Fruit fly (Drosophila melanogaster) whole organism, embryonic: ENCODE results near the gene CG7991.

ENCODE experiments used
- Antp ChIP-seq: fragments of 200-800 bp; sonication (Bioruptor generic); optimal IDR thresholded peaks from 3 replicates; lab custom pipeline; 2016; ENCODE audit warnings: missing biosample characterization, missing genetic modification characterization
- Awh ChIP-seq: fragments of 200-800 bp; sonication (Bioruptor generic); IDR thresholded peaks from 2 replicates; pipeline ENCODE4, ENCODE4 v1.3.6; 2022; ENCODE audit warnings: missing biosample characterization, missing genetic modification characterization
- Blimp-1 ChIP-seq: fragments of 200-800 bp; sonication (Bioruptor generic); optimal IDR thresholded peaks from 3 replicates; lab custom pipeline; 2018; ENCODE audit warnings: missing biosample characterization, missing genetic modification characterization, mild to moderate bottlenecking, moderate library complexity, missing genetic modification reagents
- CG15073 ChIP-seq: fragments of 200-800 bp; sonication (Bioruptor generic); optimal IDR thresholded peaks from 2 replicates; lab custom pipeline; 2016; ENCODE audit warnings: missing biosample characterization, missing genetic modification characterization
- CG16779 ChIP-seq: fragments of 200-800 bp; sonication (Bioruptor generic); IDR thresholded peaks from 2 replicates; pipeline ENCODE4 v1.3.6; 2022; ENCODE audit warnings: missing biosample characterization, missing genetic modification characterization
- CG17829 ChIP-seq: fragments of 200-800 bp; optimal IDR thresholded peaks from 2 replicates; lab custom pipeline; 2019; ENCODE audit warnings: missing biosample characterization, mild to moderate bottlenecking, missing genetic modification characterization, moderate library complexity
- CG17912 ChIP-seq: fragments of 200-800 bp; sonication (Bioruptor generic); optimal IDR thresholded peaks from 2 replicates; lab custom pipeline; 2018; ENCODE audit warnings: missing biosample characterization, mild to moderate bottlenecking, missing genetic modification characterization
- CG2199 ChIP-seq: fragments of 200-800 bp; sonication (Bioruptor generic); IDR thresholded peaks from 3 replicates; pipeline ENCODE4 v1.3.6; 2022; ENCODE audit warnings: missing biosample characterization, missing genetic modification characterization
- CG2678 ChIP-seq: fragments of 200-800 bp; sonication (Bioruptor generic); optimal IDR thresholded peaks from 3 replicates; lab custom pipeline; 2019; ENCODE audit warnings: missing biosample characterization, mild to moderate bottlenecking, missing genetic modification characterization, moderate library complexity
- CG31224 ChIP-seq: fragments of 200-800 bp; sonication (Bioruptor generic); IDR thresholded peaks from 2 replicates; pipeline ENCODE4 v1.3.6; 2022; ENCODE audit warnings: missing biosample characterization, missing genetic modification characterization
- CG3726 ChIP-seq: fragments of 200-800 bp; sonication (Bioruptor generic); IDR thresholded peaks from 3 replicates; pipeline ENCODE4, ENCODE4 v1.3.6; 2022; ENCODE audit warnings: missing biosample characterization, missing genetic modification characterization
- CG4617 ChIP-seq: fragments of 200-800 bp; sonication (Bioruptor generic); optimal IDR thresholded peaks from 3 replicates; lab custom pipeline; 2016; ENCODE audit warnings: missing biosample characterization, missing genetic modification characterization, borderline replicate concordance
- CG4707 ChIP-seq: fragments of 200-800 bp; sonication (Bioruptor generic); optimal IDR thresholded peaks from 2 replicates; lab custom pipeline; 2018; ENCODE audit warnings: missing biosample characterization, mild to moderate bottlenecking, missing genetic modification characterization, moderate library complexity
- CG4854 ChIP-seq: fragments of 200-800 bp; sonication (Bioruptor generic); optimal IDR thresholded peaks from 2 replicates; lab custom pipeline; 2016; ENCODE audit warnings: missing biosample characterization, missing genetic modification characterization, inconsistent platforms
- CG5180 ChIP-seq: fragments of 200-800 bp; sonication (Bioruptor generic); optimal IDR thresholded peaks from 3 replicates; lab custom pipeline; 2017; ENCODE audit warnings: missing biosample characterization, missing genetic modification characterization, mild to moderate bottlenecking, moderate library complexity, missing genetic modification reagents
- CG7357 ChIP-seq: fragments of 200-800 bp; sonication (Bioruptor generic); IDR thresholded peaks from 3 replicates; pipeline ENCODE4 v1.3.6; 2022; ENCODE audit warnings: missing biosample characterization, missing genetic modification characterization
- CG7839 ChIP-seq: fragments of 200-800 bp; sonication (Bioruptor generic); optimal IDR thresholded peaks from 3 replicates; lab custom pipeline; 2018; ENCODE audit warnings: missing biosample characterization, mild to moderate bottlenecking, missing genetic modification characterization, moderate library complexity
- CG8290 ChIP-seq, 3 experiments: fragments of 200-800 bp; sonication (Bioruptor generic); optimal IDR thresholded peaks; 2 replicates each; lab custom pipeline; 2016 to 2019; ENCODE audit warnings: missing biosample characterization in 3 of 3, missing genetic modification characterization in 3 of 3, mild to moderate bottlenecking in 2 of 3, moderate library complexity in 1 of 3
- Chrac-16 ChIP-seq: fragments of 200-800 bp; sonication (Bioruptor generic); optimal IDR thresholded peaks from 3 replicates; lab custom pipeline; 2016; ENCODE audit warnings: missing biosample characterization, missing genetic modification characterization
- CoRest ChIP-seq: fragments of 200-800 bp; sonication (Bioruptor generic); optimal IDR thresholded peaks from 3 replicates; lab custom pipeline; 2018; ENCODE audit warnings: missing biosample characterization, mild to moderate bottlenecking, missing genetic modification characterization, moderate library complexity
- D ChIP-seq, 2 experiments: fragments of 200-800 bp in 1 of 2; fragments of >200 bp in 1 of 2; sonication (Bioruptor generic) in 1 of 2; optimal IDR thresholded peaks; 2 replicates in 1 of 2; 3 replicates in 1 of 2; lab custom pipeline; 2017; ENCODE audit warnings: mild to moderate bottlenecking in 1 of 2, missing biosample characterization in 1 of 2, missing genetic modification characterization in 1 of 2, missing genetic modification reagents in 1 of 2
- Dbx ChIP-seq: fragments of 200-800 bp; sonication (Bioruptor generic); IDR thresholded peaks from 3 replicates; pipeline ENCODE4 v1.3.6; 2022; ENCODE audit warnings: missing biosample characterization, missing genetic modification characterization
- Dfd ChIP-seq, 2 experiments: fragments of >200 bp; optimal IDR thresholded peaks; 2 replicates each; lab custom pipeline; 2017; ENCODE audit warnings: missing biosample characterization in 2 of 2, missing genetic modification characterization in 2 of 2
- Eip74EF ChIP-seq, 2 experiments: fragments of 200-800 bp in 1 of 2; fragments of >200 bp in 1 of 2; sonication (Bioruptor generic) in 1 of 2; optimal IDR thresholded peaks; 2 replicates each; lab custom pipeline; 2017 to 2019; ENCODE audit warnings: missing biosample characterization in 2 of 2, missing genetic modification characterization in 2 of 2, mild to moderate bottlenecking in 1 of 2, moderate library complexity in 1 of 2
- Hey ChIP-seq: fragments of 200-800 bp; sonication (Bioruptor generic); optimal IDR thresholded peaks from 3 replicates; lab custom pipeline; 2018; ENCODE audit warnings: missing biosample characterization, mild to moderate bottlenecking, missing genetic modification characterization
- Nf-YA ChIP-seq: fragments of 200-800 bp; sonication (Bioruptor generic); IDR thresholded peaks from 2 replicates; pipeline ENCODE4 v1.3.6; 2022; ENCODE audit warnings: missing biosample characterization, missing genetic modification characterization
- Poxn ChIP-seq: fragments of 200-800 bp; sonication (Bioruptor generic); IDR thresholded peaks from 2 replicates; pipeline ENCODE4 v1.3.6; 2022; ENCODE audit warnings: missing biosample characterization, missing genetic modification characterization
- ara ChIP-seq: fragments of 200-800 bp; sonication (Bioruptor generic); IDR thresholded peaks from 2 replicates; pipeline ENCODE4 v1.3.6; 2022; ENCODE audit warnings: missing biosample characterization, missing genetic modification characterization
- crp ChIP-seq, 2 experiments: fragments of 200-800 bp; sonication (Bioruptor generic); optimal IDR thresholded peaks; 2 replicates in 1 of 2; 3 replicates in 1 of 2; lab custom pipeline; 2017; ENCODE audit warnings: missing biosample characterization in 2 of 2, missing genetic modification characterization in 2 of 2, mild to moderate bottlenecking in 1 of 2, moderate library complexity in 1 of 2
- dimm ChIP-seq: fragments of 200-800 bp; sonication (Bioruptor generic); IDR thresholded peaks from 2 replicates; pipeline ENCODE4 v1.3.6; 2022; ENCODE audit warnings: missing biosample characterization, missing genetic modification characterization
- dmrt99B ChIP-seq: fragments of 200-800 bp; sonication (Bioruptor generic); optimal IDR thresholded peaks from 2 replicates; lab custom pipeline; 2018; ENCODE audit warnings: missing biosample characterization, mild to moderate bottlenecking, missing genetic modification characterization, moderate library complexity
- esg ChIP-seq: fragments of 200-800 bp; sonication (Bioruptor generic); conservative IDR thresholded peaks from 2 replicates; pipeline ENCODE4 v1.3.6; 2022; ENCODE audit warnings: missing biosample characterization, missing genetic modification characterization
- grn ChIP-seq: fragments of 200-800 bp; sonication (Bioruptor generic); optimal IDR thresholded peaks from 3 replicates; lab custom pipeline; 2017; ENCODE audit warnings: missing biosample characterization, missing genetic modification characterization
- ind ChIP-seq: fragments of 200-800 bp; sonication (Bioruptor generic); optimal IDR thresholded peaks from 3 replicates; lab custom pipeline; 2016; ENCODE audit warnings: missing biosample characterization, missing genetic modification characterization
- jigr1 ChIP-seq: fragments of 200-800 bp; sonication (Bioruptor generic); IDR thresholded peaks from 3 replicates; pipeline ENCODE4 v1.3.6; 2022; ENCODE audit warnings: missing biosample characterization, missing genetic modification characterization
- jumu ChIP-seq: fragments of 200-800 bp; sonication (Bioruptor generic); optimal IDR thresholded peaks from 3 replicates; lab custom pipeline; 2016; ENCODE audit warnings: missing biosample characterization, missing genetic modification characterization
- pb ChIP-seq: fragments of 200-800 bp; sonication (Bioruptor generic); optimal IDR thresholded peaks from 3 replicates; lab custom pipeline; 2016; ENCODE audit warnings: missing biosample characterization, missing genetic modification characterization
- pita ChIP-seq: fragments of 200-800 bp; sonication (Bioruptor generic); optimal IDR thresholded peaks from 2 replicates; lab custom pipeline; 2017; ENCODE audit warnings: missing biosample characterization, mild to moderate bottlenecking, missing genetic modification characterization
- pnt ChIP-seq: fragments of 200-800 bp; sonication (Bioruptor generic); optimal IDR thresholded peaks from 3 replicates; lab custom pipeline; 2016; ENCODE audit warnings: missing biosample characterization, missing genetic modification characterization
- pum ChIP-seq: fragments of 200-800 bp; sonication (Bioruptor generic); optimal IDR thresholded peaks from 2 replicates; lab custom pipeline; 2016; ENCODE audit warnings: missing biosample characterization, missing genetic modification characterization
- repo ChIP-seq: fragments of 200-800 bp; sonication (Bioruptor generic); optimal IDR thresholded peaks from 2 replicates; lab custom pipeline; 2016; ENCODE audit warnings: missing biosample characterization, missing genetic modification characterization
- run ChIP-seq: fragments of 200-800 bp; sonication (Bioruptor generic); optimal IDR thresholded peaks from 3 replicates; lab custom pipeline; 2018; ENCODE audit warnings: missing biosample characterization, mild to moderate bottlenecking, missing genetic modification characterization
- sc ChIP-seq, 3 experiments: fragments of >200 bp in 2 of 3; fragments of 200-800 bp in 1 of 3; sonication (Bioruptor generic) in 1 of 3; optimal IDR thresholded peaks; 2 replicates in 2 of 3; 3 replicates in 1 of 3; lab custom pipeline; 2017; ENCODE audit warnings: mild to moderate bottlenecking in 1 of 3, missing biosample characterization in 1 of 3, missing genetic modification characterization in 1 of 3, missing genetic modification reagents in 1 of 3
- so ChIP-seq: fragments of 200-800 bp; sonication (Bioruptor generic); IDR thresholded peaks from 3 replicates; pipeline ENCODE4 v1.3.6; 2022; ENCODE audit warnings: missing biosample characterization, missing genetic modification characterization
- tna ChIP-seq: fragments of 200-800 bp; sonication (Bioruptor generic); IDR thresholded peaks from 2 replicates; pipeline ENCODE4 v1.3.6; 2022; ENCODE audit warnings: missing biosample characterization, missing genetic modification characterization; ENCODE audit not compliant: partially characterized antibody
- toy ChIP-seq: fragments of 200-800 bp; sonication (Bioruptor generic); IDR thresholded peaks from 2 replicates; pipeline ENCODE4 v1.3.6; 2022; ENCODE audit warnings: missing biosample characterization, missing genetic modification characterization
- tx ChIP-seq: fragments of 200-800 bp; sonication (Bioruptor generic); optimal IDR thresholded peaks from 2 replicates; lab custom pipeline; 2016; ENCODE audit warnings: missing biosample characterization, missing genetic modification characterization
- zfh2 ChIP-seq: fragments of 200-800 bp; sonication (Bioruptor generic); optimal IDR thresholded peaks from 2 replicates; lab custom pipeline; 2016; ENCODE audit warnings: missing biosample characterization, missing genetic modification characterization

CG7991 gene

dm6 chr3L:1639185-1639812 is 35.2 kb upstream of the CG7991 start, which contains the start of the genes Mettl2 and Bgb (continued):
- TF ChIP-seq dmrt99B (tag; lab: Kevin White, UChicago) = no peak
- TF ChIP-seq grn (GFP tag; lab: Kevin White, UChicago) = no peak
- TF ChIP-seq Antp (GFP tag; lab: Kevin White, UChicago) = peak; percentile 87
- TF ChIP-seq CG7839 (tag; lab: Kevin White, UChicago) = peak; percentile 84
- peak; percentile 84 for TF ChIP-seq jumu (GFP tag; lab: Kevin White, UChicago)
- TF ChIP-seq CG8290 (GFP tag; optimal IDR thresholded peaks at IDR 0.05; lab: Kevin White, UChicago) = peak; percentile 57
- TF ChIP-seq CG8290 (tag; optimal IDR thresholded peaks at IDR 0.05; lab: Kevin White, UChicago) = no peak
- no peak for TF ChIP-seq CG15073 (GFP tag; lab: Kevin White, UChicago)
- TF ChIP-seq Nf-YA (GFP tag; lab: Robert Waterston, UW) = no peak
- TF ChIP-seq Hey (tag; lab: Kevin White, UChicago) = no peak
- peak; percentile 68; the same call in 1 of the 2 replicates for TF ChIP-seq CG16779 (GFP tag; lab: Robert Waterston, UW)
- no peak for TF ChIP-seq Blimp-1
- peak; percentile 76 for TF ChIP-seq Chrac-16 (GFP tag; lab: Kevin White, UChicago)
- no peak for TF ChIP-seq Eip74EF (GFP tag; optimal IDR thresholded peaks at IDR 0.05; lab: Kevin White, UChicago)
- TF ChIP-seq CG7357 = peak; percentile 75
- 0 out of 2 replicates have a peak, but pooled peaks have one; percentile 9 for TF ChIP-seq tna (GFP tag; lab: Robert Waterston, UW)
- TF ChIP-seq D (optimal IDR thresholded peaks at IDR 0.05; lab: Kevin White, UChicago) = no peak
- TF ChIP-seq D (GFP tag; optimal IDR thresholded peaks at IDR 0.05; lab: Kevin White, UChicago) = peak; percentile 46
- peak; percentile 67 for TF ChIP-seq ara (GFP tag; lab: Robert Waterston, UW)
- TF ChIP-seq CG2678 (tag; lab: Kevin White, UChicago) = peak; percentile 85
- TF ChIP-seq dimm (GFP tag; lab: Robert Waterston, UW) = no peak
- peak; percentile 83 for TF ChIP-seq CoRest (tag; lab: Kevin White, UChicago)
- peak; percentile 90 for TF ChIP-seq ind (GFP tag; lab: Kevin White, UChicago)
- peak; percentile 77 for TF ChIP-seq CG17829 (tag; lab: Kevin White, UChicago)
- TF ChIP-seq CG2199 (GFP tag; lab: Robert Waterston, UW) = no peak
- peak; percentile 81 for TF ChIP-seq Dbx (GFP tag; lab: Robert Waterston, UW)
- peak; percentile 46 for TF ChIP-seq pb
- TF ChIP-seq tx = peak; percentile 76
- peak; percentile 59 for TF ChIP-seq CG4617 (GFP tag; lab: Kevin White, UChicago)
- peak; percentile 78 for TF ChIP-seq esg
- no peak for TF ChIP-seq sc (optimal IDR thresholded peaks at IDR 0.05; lab: Kevin White, UChicago)
- no peak for TF ChIP-seq sc (GFP tag; optimal IDR thresholded peaks at IDR 0.05; lab: Kevin White, UChicago)
- TF ChIP-seq CG3726 (GFP tag; lab: Robert Waterston, UW) = peak; percentile 76; the same call in 2 of the 3 replicates
- TF ChIP-seq CG4854 (GFP tag; lab: Kevin White, UChicago) = no peak
- TF ChIP-seq crp (GFP tag; optimal IDR thresholded peaks at IDR 0.05; lab: Kevin White, UChicago) = peak in 1 of 2 experiments; percentile 42
- peak; percentile 71; the same call in 2 of the 3 replicates for TF ChIP-seq jigr1
- no peak for TF ChIP-seq pita (GFP tag; lab: Kevin White, UChicago)
- peak; percentile 91 for TF ChIP-seq zfh2 (GFP tag; lab: Kevin White, UChicago)
- no peak for TF ChIP-seq Poxn
- TF ChIP-seq run (tag; lab: Kevin White, UChicago) = peak; percentile 81
- TF ChIP-seq CG31224 (GFP tag; lab: Robert Waterston, UW) = peak; percentile 72
- no peak for TF ChIP-seq CG5180 (GFP tag; lab: Kevin White, UChicago)
- TF ChIP-seq toy (GFP tag; lab: Robert Waterston, UW) = peak; percentile 51; the same call in 1 of the 2 replicates
- TF ChIP-seq so (GFP tag; lab: Robert Waterston, UW) = no peak; the same call in 2 of the 3 replicates
- TF ChIP-seq pnt (GFP tag; lab: Kevin White, UChicago) = peak; percentile 90
- TF ChIP-seq CG17912 (GFP tag; lab: Kevin White, UChicago) = no peak
- TF ChIP-seq Awh (GFP tag; lab: Robert Waterston, UW) = peak; percentile 25; the same call in 1 of the 2 replicates
- TF ChIP-seq pum (GFP tag; lab: Kevin White, UChicago) = peak; percentile 88
- TF ChIP-seq repo = peak; percentile 45
- no peak for TF ChIP-seq CG4707 (GFP tag; lab: Kevin White, UChicago)
- no peak for TF ChIP-seq Dfd (GFP tag; optimal IDR thresholded peaks at IDR 0.05; lab: Kevin White, UChicago)
